Worm (Caenorhabditis elegans) whole organism, young adult: Measurements from ENCODE around the gene F48G7.4.
A peak's percentile ranks its signal among the peaks of the same experiment; 100 is the strongest.

Source experiments
- B0019.2 ChIP-seq: fragments of 200-800 bp; sonication (Bioruptor generic); conservative IDR thresholded peaks from 2 replicates; pipeline ENCODE4 v1.3.6; 2022; ENCODE audit warnings: missing genetic modification reagents, missing genetic modification characterization, missing compliant biosample characterization
- B0035.1 ChIP-seq: sonication (generic microtip); optimal IDR thresholded peaks from 2 replicates; lab custom pipeline; 2016; ENCODE audit warnings: missing genetic modification characterization, mild to moderate bottlenecking, missing compliant biosample characterization, missing genotype, missing genetic modification reagents
- B0336.3 ChIP-seq: fragments of 200-800 bp; sonication (Bioruptor generic); IDR thresholded peaks from 2 replicates; pipeline ENCODE4 v1.3.6; 2022; ENCODE audit warnings: missing genetic modification characterization, missing compliant biosample characterization
- D2030.7 ChIP-seq: fragments of 200-800 bp; sonication (Bioruptor generic); IDR thresholded peaks from 2 replicates; pipeline ENCODE4 v1.3.6; 2022; ENCODE audit warnings: missing genetic modification reagents, missing genetic modification characterization, missing compliant biosample characterization
- F23B12.7 ChIP-seq: sonication (generic microtip); optimal IDR thresholded peaks from 2 replicates; lab custom pipeline; 2017; ENCODE audit warnings: missing genetic modification characterization, mild to moderate bottlenecking, missing compliant biosample characterization, antibody characterized with exemption, moderate library complexity; ENCODE audit not compliant: insufficient read depth
- F37B4.10 ChIP-seq: fragments of 200-800 bp; sonication (Bioruptor generic); IDR thresholded peaks from 2 replicates; pipeline ENCODE4 v1.3.6; 2022; ENCODE audit warnings: missing genetic modification characterization, missing compliant biosample characterization
- F39B2.1 ChIP-seq: fragments of 200-800 bp; sonication (Bioruptor generic); IDR thresholded peaks from 2 replicates; pipeline ENCODE4 v1.3.6; 2022; ENCODE audit warnings: missing genetic modification reagents, missing genetic modification characterization, missing compliant biosample characterization
- F49E8.2 ChIP-seq: sonication (generic microtip); optimal IDR thresholded peaks from 3 replicates; lab custom pipeline; 2017; ENCODE audit warnings: missing genetic modification characterization, mild to moderate bottlenecking, missing compliant biosample characterization, antibody characterized with exemption, moderate library complexity; ENCODE audit not compliant: insufficient read depth
- F57C9.4 ChIP-seq: sonication (generic microtip); optimal IDR thresholded peaks from 2 replicates; lab custom pipeline; 2017; ENCODE audit warnings: mild to moderate bottlenecking, missing genetic modification characterization, missing compliant biosample characterization
- K12H6.12 ChIP-seq: fragments of 200-800 bp; sonication (Bioruptor generic); optimal IDR thresholded peaks from 2 replicates; lab custom pipeline; 2018; ENCODE audit warnings: mild to moderate bottlenecking, missing genetic modification characterization, missing compliant biosample characterization
- Y53F4B.3 ChIP-seq: fragments of 200-800 bp; sonication (Bioruptor generic); IDR thresholded peaks from 2 replicates; pipeline ENCODE4 v1.3.6; 2022; ENCODE audit warnings: missing genetic modification reagents, missing genetic modification characterization, missing compliant biosample characterization
- Y67H2A.10 ChIP-seq: fragments of 200-800 bp; sonication (Bioruptor generic); conservative IDR thresholded peaks from 2 replicates; pipeline ENCODE4 v1.3.6; 2022; ENCODE audit warnings: missing genetic modification reagents, missing genetic modification characterization, missing compliant biosample characterization
- Y79H2A.3 ChIP-seq: fragments of 200-800 bp; sonication (Bioruptor generic); conservative IDR thresholded peaks from 2 replicates; pipeline ENCODE4 v1.3.6; 2022; ENCODE audit warnings: missing genetic modification reagents, missing genetic modification characterization, missing compliant biosample characterization
- ama-1 ChIP-seq, 3 experiments: fragments of 150-350 bp in 1 of 3; sonication (generic microtip) in 2 of 3; optimal IDR thresholded peaks; 2 replicates each; lab custom pipeline; 2014 to 2018; ENCODE audit warnings: missing biosample characterization in 2 of 3, missing genetic modification characterization in 2 of 3, missing genetic modification reagents in 2 of 3
- atf-7 ChIP-seq: sonication (generic microtip); optimal IDR thresholded peaks from 2 replicates; lab custom pipeline; 2017; ENCODE audit warnings: mild to moderate bottlenecking, missing genetic modification characterization, missing compliant biosample characterization
- attf-5 ChIP-seq: fragments of 200-800 bp; sonication (Bioruptor generic); optimal IDR thresholded peaks from 2 replicates; lab custom pipeline; 2018; ENCODE audit warnings: mild to moderate bottlenecking, missing genetic modification characterization, missing compliant biosample characterization
- attf-6 ChIP-seq: fragments of 200-800 bp; sonication (Bioruptor generic); IDR thresholded peaks from 2 replicates; pipeline ENCODE4 v1.3.6; 2022; ENCODE audit warnings: missing genetic modification reagents, missing genetic modification characterization, missing compliant biosample characterization
- bed-1 ChIP-seq: fragments of 200-800 bp; sonication (Bioruptor generic); IDR thresholded peaks from 2 replicates; pipeline ENCODE4 v1.3.6; 2022; ENCODE audit warnings: missing genetic modification reagents, missing genetic modification characterization, missing compliant biosample characterization
- ccch-3 ChIP-seq: fragments of 200-800 bp; sonication (Bioruptor generic); optimal IDR thresholded peaks from 2 replicates; lab custom pipeline; 2018; ENCODE audit warnings: mild to moderate bottlenecking, missing genetic modification characterization, missing compliant biosample characterization
- ceh-91 ChIP-seq: fragments of 200-800 bp; sonication (Bioruptor generic); IDR thresholded peaks from 2 replicates; pipeline ENCODE4 v1.3.6; 2022; ENCODE audit warnings: missing genetic modification reagents, missing genetic modification characterization, missing compliant biosample characterization
- chd-7 ChIP-seq: sonication (generic microtip); optimal IDR thresholded peaks from 2 replicates; lab custom pipeline; 2016; ENCODE audit warnings: mild to moderate bottlenecking, missing genetic modification characterization, moderate library complexity, missing compliant biosample characterization
- dox-1 ChIP-seq: fragments of 200-800 bp; sonication (Bioruptor generic); IDR thresholded peaks from 2 replicates; pipeline ENCODE4 v1.3.6; 2022; ENCODE audit warnings: missing genetic modification reagents, missing genetic modification characterization, missing compliant biosample characterization
- egl-44 ChIP-seq: fragments of 200-800 bp; sonication (Bioruptor generic); IDR thresholded peaks from 2 replicates; pipeline ENCODE4 v1.3.6; 2022; ENCODE audit warnings: missing genetic modification reagents, missing genetic modification characterization, missing compliant biosample characterization
- egrh-3 ChIP-seq: fragments of 200-800 bp; sonication (Bioruptor generic); IDR thresholded peaks from 2 replicates; pipeline ENCODE4 v1.3.6; 2022; ENCODE audit warnings: missing genetic modification reagents, missing genetic modification characterization, missing compliant biosample characterization
- ekl-4 ChIP-seq: fragments of 200-800 bp; sonication (Bioruptor generic); IDR thresholded peaks from 2 replicates; pipeline ENCODE4 v1.3.6; 2022; ENCODE audit warnings: missing genetic modification reagents, missing genetic modification characterization, missing compliant biosample characterization
- ets-4 ChIP-seq: fragments of 200-800 bp; sonication (Bioruptor generic); optimal IDR thresholded peaks from 2 replicates; lab custom pipeline; 2018; ENCODE audit warnings: mild to moderate bottlenecking, missing genetic modification characterization, missing compliant biosample characterization
- fkh-3 ChIP-seq: sonication (generic microtip); optimal IDR thresholded peaks from 2 replicates; lab custom pipeline; 2016; ENCODE audit warnings: mild to moderate bottlenecking, missing genetic modification characterization, missing compliant biosample characterization
- hsf-1 ChIP-seq: fragments of 200-800 bp; sonication (Bioruptor generic); IDR thresholded peaks from 2 replicates; pipeline ENCODE4 v1.3.6; 2022; ENCODE audit warnings: missing genetic modification reagents, missing genetic modification characterization, missing compliant biosample characterization
- lin-54 ChIP-seq: fragments of 200-800 bp; sonication (Bioruptor generic); optimal IDR thresholded peaks from 2 replicates; lab custom pipeline; 2018; ENCODE audit warnings: mild to moderate bottlenecking, missing genetic modification characterization, missing compliant biosample characterization
- lir-1 ChIP-seq: fragments of 200-800 bp; sonication (Bioruptor generic); conservative IDR thresholded peaks from 2 replicates; pipeline ENCODE4 v1.3.6; 2022; ENCODE audit warnings: missing genetic modification reagents, missing genetic modification characterization, missing compliant biosample characterization
- madf-3 ChIP-seq: fragments of 200-800 bp; sonication (Bioruptor generic); IDR thresholded peaks from 2 replicates; pipeline ENCODE4 v1.3.6; 2022; ENCODE audit warnings: missing genetic modification reagents, missing genetic modification characterization, missing compliant biosample characterization
- mel-28 ChIP-seq: sonication (generic microtip); optimal IDR thresholded peaks from 2 replicates; lab custom pipeline; 2016; ENCODE audit warnings: borderline replicate concordance, mild to moderate bottlenecking, missing genetic modification characterization, missing compliant biosample characterization
- mxl-1 ChIP-seq: sonication (generic microtip); optimal IDR thresholded peaks from 2 replicates; lab custom pipeline; 2016; ENCODE audit warnings: missing genetic modification characterization, missing compliant biosample characterization
- nfya-1 ChIP-seq: sonication (generic microtip); optimal IDR thresholded peaks from 2 replicates; lab custom pipeline; 2017; ENCODE audit warnings: antibody characterized with exemption, missing compliant biosample characterization, missing genetic modification characterization, borderline replicate concordance; ENCODE audit not compliant: insufficient read depth
- nhr-120 ChIP-seq: fragments of 200-800 bp; sonication (Bioruptor generic); IDR thresholded peaks from 2 replicates; pipeline ENCODE4 v1.3.6; 2022; ENCODE audit warnings: missing genetic modification characterization, missing compliant biosample characterization
- nhr-80 ChIP-seq: sonication (generic microtip); optimal IDR thresholded peaks from 2 replicates; lab custom pipeline; 2016; ENCODE audit warnings: missing genetic modification characterization, missing compliant biosample characterization
- nhr-90 ChIP-seq: sonication (generic microtip); optimal IDR thresholded peaks from 2 replicates; lab custom pipeline; 2016; ENCODE audit warnings: missing genotype, mild to moderate bottlenecking, missing genetic modification characterization, missing compliant biosample characterization
- pha-4 ChIP-seq: fragments of 150-350 bp; sonication (generic microtip); optimal IDR thresholded peaks from 2 replicates; lab custom pipeline; 2014; ENCODE audit warnings: missing biosample characterization, missing genetic modification reagents, missing genetic modification characterization
- sea-2 ChIP-seq: fragments of 200-800 bp; sonication (Bioruptor generic); IDR thresholded peaks from 2 replicates; pipeline ENCODE4 v1.3.6; 2022; ENCODE audit warnings: missing genetic modification characterization, missing compliant biosample characterization
- sptf-2 ChIP-seq: fragments of 200-800 bp; sonication (Bioruptor generic); optimal IDR thresholded peaks from 2 replicates; lab custom pipeline; 2018; ENCODE audit warnings: mild to moderate bottlenecking, missing genetic modification characterization, missing compliant biosample characterization
- ztf-26 ChIP-seq: sonication (generic microtip); optimal IDR thresholded peaks from 2 replicates; lab custom pipeline; 2017; ENCODE audit warnings: missing genetic modification characterization, missing compliant biosample characterization
- ztf-6 ChIP-seq: fragments of 200-800 bp; sonication (Bioruptor generic); IDR thresholded peaks from 2 replicates; pipeline ENCODE4 v1.3.6; 2022; ENCODE audit warnings: missing genetic modification reagents, missing genetic modification characterization, missing compliant biosample characterization

The F48G7.4 gene

DNA sequence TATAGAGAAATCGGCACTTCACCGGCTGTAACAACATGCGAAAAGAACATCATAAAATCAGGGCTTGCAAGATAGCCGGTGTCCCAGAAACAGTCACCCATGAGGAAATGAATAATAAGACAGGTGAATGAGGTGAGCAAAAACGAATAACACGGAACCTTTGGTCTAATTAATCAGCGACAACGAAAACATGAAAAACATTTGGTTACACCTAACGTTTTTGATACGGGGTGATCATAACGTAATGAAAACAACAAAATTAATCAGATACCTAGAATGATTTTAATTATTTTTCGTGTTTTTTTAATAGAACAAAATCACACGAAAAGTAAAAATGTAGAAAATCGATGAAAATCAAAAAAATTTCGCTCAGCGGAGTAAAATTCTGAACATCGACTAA lies 36.6 kb downstream of the F48G7.4 start, which contains the start of gene srh-245:
TSS of gene srh-245 (minus strand) at position 101 of the 400 bp plus-strand sequence.
- TF ChIP-seq ztf-26 = no peak
- no peak for TF ChIP-seq F37B4.10
- no peak for TF ChIP-seq nhr-80 (tag; lab: Kevin White, UChicago)
- no peak for TF ChIP-seq Y67H2A.10
- TF ChIP-seq mel-28 (tag; lab: Kevin White, UChicago) = no peak
- no peak for TF ChIP-seq mxl-1
- no peak for TF ChIP-seq F57C9.4 (tag; lab: Kevin White, UChicago)
- TF ChIP-seq ztf-6 = no peak
- TF ChIP-seq, all 124 proteins: peak for 0

DNA sequence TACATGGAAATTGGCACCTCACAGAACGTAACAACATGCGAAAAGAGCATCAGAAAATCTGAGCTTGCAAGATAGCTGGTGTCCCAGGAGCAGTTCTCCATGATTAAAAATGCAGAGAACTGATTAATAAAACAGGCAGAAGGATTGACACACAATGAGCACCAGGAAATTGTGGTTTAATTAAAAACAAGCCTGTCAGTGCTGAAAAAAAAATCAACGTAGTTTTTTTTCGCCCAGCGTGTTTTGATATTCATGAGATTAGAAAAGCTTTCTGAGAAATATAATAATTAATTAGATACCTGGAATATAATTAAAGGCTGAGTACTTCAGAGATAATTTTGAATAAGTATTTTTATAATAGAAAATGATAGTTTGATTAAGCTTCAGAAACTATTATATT lies 38.4 kb downstream of the F48G7.4 start, which contains the start of gene srh-246:
TSS of gene srh-246 (minus strand) at position 101 of the 400 bp plus-strand sequence.
- TF ChIP-seq mel-28 (tag; lab: Kevin White, UChicago) (no peak), K12H6.12 (no peak), attf-6 (GFP tag; lab: Robert Waterston, UW) (no peak), chd-7 (tag; lab: Kevin White, UChicago) (no peak), nhr-90 (tag; lab: Kevin White, UChicago) (no peak), nfya-1 (tag; lab: Kevin White, UChicago) (no peak), F49E8.2 (tag; lab: Kevin White, UChicago) (no peak), ekl-4 (no peak), nhr-120 (GFP tag; lab: Robert Waterston, UW) (no peak), F57C9.4 (tag; lab: Kevin White, UChicago) (no peak), ccch-3 (GFP tag; lab: Kevin White, UChicago) (no peak), sptf-2 (no peak), D2030.7 (GFP tag; lab: Robert Waterston, UW) (no peak), B0019.2 (GFP tag; lab: Robert Waterston, UW) (no peak), mxl-1 (no peak), Y67H2A.10 (no peak)

DNA sequence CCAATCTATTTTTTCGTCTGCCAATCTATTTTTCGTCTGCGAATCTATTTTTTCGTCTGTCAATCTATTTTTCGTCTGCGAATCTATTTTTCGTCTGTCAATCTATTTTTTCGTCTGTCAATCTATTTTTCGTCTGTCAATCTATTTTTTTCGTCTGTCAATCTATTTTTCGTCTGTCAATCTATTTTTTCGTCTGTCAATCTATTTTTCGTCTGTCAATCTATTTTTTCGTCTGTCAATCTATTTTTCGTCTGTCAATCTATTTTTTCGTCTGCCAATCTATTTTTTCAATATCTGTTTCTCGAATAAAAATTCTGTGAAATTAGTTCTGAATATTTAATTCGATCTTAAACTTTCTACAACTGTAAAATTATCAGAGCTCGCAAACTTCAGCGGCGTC lies 38.9 kb downstream of the F48G7.4 start:
- TF ChIP-seq madf-3 (GFP tag; lab: Robert Waterston, UW) = peak; percentile 74; the same call in 1 of the 2 replicates
- TF ChIP-seq hsf-1 (GFP tag; lab: Robert Waterston, UW) = 0 out of 2 replicates have a peak, but pooled peaks have one; percentile 35
- TF ChIP-seq Y53F4B.3 (GFP tag; lab: Robert Waterston, UW) = peak; percentile 99; the same call in 1 of the 2 replicates
- TF ChIP-seq egrh-3 = peak; percentile 92
- TF ChIP-seq ceh-91 (GFP tag; lab: Robert Waterston, UW) = peak; percentile 44; the same call in 1 of the 2 replicates
- TF ChIP-seq, all 124 proteins: peak for 5; not testable (repeated sequence) for 119

DNA sequence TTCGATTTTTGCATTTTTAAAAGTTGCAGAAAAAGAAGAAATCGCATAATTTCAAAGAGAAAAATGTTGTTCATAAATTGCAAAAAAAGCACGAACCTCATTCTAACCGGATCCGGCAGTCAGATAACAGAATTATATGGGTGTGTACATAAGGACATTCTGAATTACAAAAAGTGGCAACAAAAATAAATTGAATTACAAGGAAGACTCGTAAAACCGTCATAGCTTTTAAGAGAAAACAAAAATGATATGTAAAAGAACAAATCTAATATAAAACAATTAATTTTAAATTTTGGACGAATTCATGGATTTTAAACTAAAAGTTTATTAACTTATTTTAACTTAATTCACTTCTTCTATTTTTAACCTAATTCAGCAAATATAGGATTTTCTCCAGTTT lies 41.0 kb downstream of the F48G7.4 start, which contains the start of gene F31F4.17:
TSS of gene F31F4.17 (minus strand) at position 101 of the 400 bp plus-strand sequence.
- TF ChIP-seq ets-4 (no peak), F37B4.10 (no peak), atf-7 (tag; lab: Kevin White, UChicago) (no peak), F39B2.1 (no peak)

DNA sequence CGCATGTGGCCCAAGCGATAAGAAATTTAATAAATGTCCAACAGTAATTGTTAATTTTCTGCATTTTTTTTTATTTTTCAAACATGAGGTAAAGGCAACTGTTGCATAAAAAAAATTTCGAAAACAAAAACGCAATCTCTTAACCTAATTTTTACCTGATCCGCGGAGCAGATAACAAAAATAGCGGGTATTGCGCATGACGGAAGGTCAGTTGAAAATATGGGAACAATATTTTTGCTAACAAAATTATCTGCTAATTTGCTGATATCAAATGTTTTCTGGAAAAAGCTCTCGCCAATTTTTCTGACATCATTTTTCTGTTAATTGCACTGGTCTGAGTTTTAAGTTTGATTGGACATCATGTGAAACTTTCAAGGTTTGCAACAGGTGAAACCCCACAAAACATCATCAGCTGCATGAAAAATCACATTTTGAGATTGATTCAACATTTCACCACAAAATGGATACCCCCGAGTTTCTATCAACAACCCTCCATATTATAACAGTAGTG lies 45.1 kb downstream of the F48G7.4 start, which contains the start of the genes F31F4.11 and srh-266:
TSS of gene F31F4.11 (minus strand) at position 101 of the 511 bp plus-strand sequence.
TSS of gene srh-266 (plus strand) at position 461 of the 511 bp plus-strand sequence.
- TF ChIP-seq F23B12.7 (no peak), sea-2 (GFP tag; lab: Robert Waterston, UW) (no peak), egl-44 (GFP tag; lab: Robert Waterston, UW) (no peak), fkh-3 (tag; lab: Kevin White, UChicago) (no peak), F37B4.10 (no peak), B0019.2 (GFP tag; lab: Robert Waterston, UW) (no peak), lin-54 (GFP tag; lab: Kevin White, UChicago) (no peak), attf-5 (GFP tag; lab: Kevin White, UChicago) (no peak), bed-1 (GFP tag; lab: Robert Waterston, UW) (no peak), ama-1 (optimal IDR thresholded peaks at IDR 0.05; lab: Kevin White, UChicago) (no peak), ama-1 (GFP tag; optimal IDR thresholded peaks at IDR 0.05; lab: Kevin White, UChicago) (no peak), dox-1 (no peak), B0336.3 (GFP tag; lab: Robert Waterston, UW) (no peak), nhr-90 (tag; lab: Kevin White, UChicago) (no peak), Y79H2A.3 (GFP tag; lab: Robert Waterston, UW) (no peak), pha-4 (tag; lab: Kevin White, UChicago) (no peak), lir-1 (GFP tag; lab: Robert Waterston, UW) (no peak), B0035.1 (tag; lab: Kevin White, UChicago) (no peak)
